Fruit fly (Drosophila melanogaster): ENCODE results near the gene CG15365.
A peak's percentile ranks its signal among the peaks of the same experiment; 100 is the strongest.
"Not testable (repeated sequence)": the region's sequence is repeated elsewhere in the genome, so short reads cannot be mapped to it uniquely, and the experiment has no call there.

Gene CG15365

dm6 chrX:9087920-9088417, 20.2 kb upstream of the CG15365 start, which contains the start of gene CG6999:
Gene CG6999 (plus strand): TSS chrX:9088367.
- not testable (repeated sequence) for TF ChIP-seq Sox102F (GFP tag; optimal IDR thresholded peaks at IDR 0.05); CG6276 (GFP tag; optimal IDR thresholded peaks at IDR 0.05); CG15336 (GFP tag; IDR thresholded peaks at IDR 0.05)

- TF ChIP-seq CG9139, fd85E, fd59A (GFP tag; optimal IDR thresholded peaks at IDR 0.05): not testable (repeated sequence)
Observed at dm6 chrX:9086702-9087179, 19.0 kb upstream of the CG15365 start, which contains the start of gene CG32706. Gene CG32706 (plus strand): TSS chrX:9087129.

- peak; percentile 49 for TF ChIP-seq Eip78C (GFP tag)
- no peak for TF ChIP-seq Eip93F (GFP tag; optimal IDR thresholded peaks at IDR 0.05)
- peak; percentile 35 for TF ChIP-seq dsx (GFP tag; optimal IDR thresholded peaks at IDR 0.05; ENCODE audit: poor library complexity, severe bottlenecking)
Observed at dm6 chrX:9085726-9086125, 17.9 kb upstream of the CG15365 start, which contains the start of gene CG32708. Gene CG32708 (plus strand): TSS chrX:9085932.

DNA sequence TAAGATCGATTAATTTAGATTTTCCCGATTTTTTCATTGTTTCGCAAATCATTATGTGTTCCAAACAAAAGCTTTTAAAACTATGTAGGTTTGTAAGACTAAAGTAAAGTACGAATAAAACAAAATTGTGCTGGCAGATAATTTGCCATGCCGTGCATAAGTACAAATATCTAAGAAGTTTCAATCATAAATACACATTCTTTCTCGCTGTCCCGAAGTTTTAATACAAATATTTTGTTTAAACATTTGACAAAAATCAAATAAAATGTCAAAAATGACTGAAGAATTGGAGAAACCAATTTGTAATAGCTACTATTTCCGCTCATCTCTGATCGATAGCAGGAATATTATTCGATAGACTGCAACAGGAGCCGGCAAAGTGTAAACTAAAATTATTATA, 14.8 kb upstream of the CG15365 start, which contains the start of gene APC4:
Gene APC4, plus strand, starts transcription at position 332 of the 400 bp plus-strand sequence.
- TF ChIP-seq Blimp-1 (GFP tag; optimal IDR thresholded peaks at IDR 0.05) = no peak
- no peak for TF ChIP-seq CG34406 (GFP tag; optimal IDR thresholded peaks at IDR 0.05)
- peak; percentile 24 for TF ChIP-seq acj6 (GFP tag; optimal IDR thresholded peaks at IDR 0.05)
- peak; percentile 2 for TF ChIP-seq dac (GFP tag; optimal IDR thresholded peaks at IDR 0.05)
- TF ChIP-seq Ets21C (GFP tag; optimal IDR thresholded peaks at IDR 0.05) = peak; percentile 11
- peak; percentile 34 for TF ChIP-seq OdsH (GFP tag; optimal IDR thresholded peaks at IDR 0.05)
- peak; percentile 71 for TF ChIP-seq svp (GFP tag)
- peak; percentile 5 for TF ChIP-seq CG11902 (GFP tag; optimal IDR thresholded peaks at IDR 0.05)
- no peak for TF ChIP-seq fd85E (GFP tag; optimal IDR thresholded peaks at IDR 0.05)
- no peak for TF ChIP-seq CG16779 (tag; optimal IDR thresholded peaks at IDR 0.05)
- no peak for TF ChIP-seq spab (GFP tag; optimal IDR thresholded peaks at IDR 0.05)
- peak; percentile 48 for TF ChIP-seq Sox14 (GFP tag; optimal IDR thresholded peaks at IDR 0.05)
- TF ChIP-seq fd59A (GFP tag; optimal IDR thresholded peaks at IDR 0.05) = no peak
- peak; percentile 40 for TF ChIP-seq Eip75B (GFP tag; optimal IDR thresholded peaks at IDR 0.05)
- TF ChIP-seq dsx (GFP tag; optimal IDR thresholded peaks at IDR 0.05; ENCODE audit: poor library complexity, severe bottlenecking) = no peak
- TF ChIP-seq salr (GFP tag; optimal IDR thresholded peaks at IDR 0.05) = peak in 1 of 2 experiments; percentile 12
- no peak for TF ChIP-seq Hr4 (GFP tag; optimal IDR thresholded peaks at IDR 0.05)
- no peak for TF ChIP-seq CG15336 (GFP tag; IDR thresholded peaks at IDR 0.05)
- TF ChIP-seq Ets96B (tag; optimal IDR thresholded peaks at IDR 0.05) = no peak
- TF ChIP-seq Eip78C (GFP tag) = peak; percentile 80
- peak; percentile 38 for TF ChIP-seq CG6808 (GFP tag; optimal IDR thresholded peaks at IDR 0.05)
- TF ChIP-seq net (GFP tag; optimal IDR thresholded peaks at IDR 0.05) = no peak
- TF ChIP-seq topi (GFP tag; optimal IDR thresholded peaks at IDR 0.05) = peak; percentile 41
- peak; percentile 43 for TF ChIP-seq pdm3 (GFP tag; optimal IDR thresholded peaks at IDR 0.05)
- peak; percentile 24 for TF ChIP-seq cyc (GFP tag; optimal IDR thresholded peaks at IDR 0.05)
- TF ChIP-seq Lpt (GFP tag; optimal IDR thresholded peaks at IDR 0.05) = no peak
- peak; percentile 52 for TF ChIP-seq lz (GFP tag; optimal IDR thresholded peaks at IDR 0.05)
- no peak for TF ChIP-seq CG6276 (GFP tag; optimal IDR thresholded peaks at IDR 0.05)
- TF ChIP-seq CG9139 (GFP tag; optimal IDR thresholded peaks at IDR 0.05) = no peak
- no peak for TF ChIP-seq Sox102F (GFP tag; optimal IDR thresholded peaks at IDR 0.05)
- peak; percentile 31 for TF ChIP-seq CG10669 (GFP tag; optimal IDR thresholded peaks at IDR 0.05)
- TF ChIP-seq Gug (GFP tag; IDR thresholded peaks at IDR 0.05) = no peak
- TF ChIP-seq CG31627 (GFP tag; optimal IDR thresholded peaks at IDR 0.05) = peak; percentile 32
- peak; percentile 44 for TF ChIP-seq CG32006 (GFP tag; optimal IDR thresholded peaks at IDR 0.05)
- no peak for TF ChIP-seq vri (GFP tag; optimal IDR thresholded peaks at IDR 0.05)
- peak; percentile 8 for TF ChIP-seq CG6792 (GFP tag; optimal IDR thresholded peaks at IDR 0.05)
- TF ChIP-seq CG3032 (tag; optimal IDR thresholded peaks at IDR 0.05) = peak; percentile 47
- TF ChIP-seq Met (GFP tag; optimal IDR thresholded peaks at IDR 0.05) = no peak
- no peak for TF ChIP-seq eg (GFP tag; IDR thresholded peaks at IDR 0.05)
- peak; percentile 9 for TF ChIP-seq achi (GFP tag; optimal IDR thresholded peaks at IDR 0.05)
- TF ChIP-seq esn (GFP tag; optimal IDR thresholded peaks at IDR 0.05) = peak; percentile 55
- no peak for TF ChIP-seq CG3919 (GFP tag; optimal IDR thresholded peaks at IDR 0.05)
